Worm (Caenorhabditis elegans) whole organism, L1 larva: Measurements from ENCODE around the gene C06C3.4.

Experiments
- aly-2 ChIP-seq: fragments of 150-350 bp; optimal IDR thresholded peaks from 2 replicates; lab custom pipeline; 2014; ENCODE audit warnings: missing biosample characterization, missing genetic modification characterization
- lin-39 ChIP-seq: fragments of 150-350 bp; optimal IDR thresholded peaks from 2 replicates; lab custom pipeline; 2014; ENCODE audit warnings: missing biosample characterization, missing genetic modification reagents, missing genetic modification characterization
- nhr-84 ChIP-seq: sonication (generic microtip); optimal IDR thresholded peaks from 2 replicates; lab custom pipeline; 2017; ENCODE audit warnings: missing biosample characterization, missing genetic modification characterization
- pqm-1 ChIP-seq: sonication (generic microtip); optimal IDR thresholded peaks from 3 replicates; lab custom pipeline; 2017; ENCODE audit warnings: missing biosample characterization, missing genetic modification characterization
- snpc-4 ChIP-seq: fragments of 150-350 bp; optimal IDR thresholded peaks from 2 replicates; lab custom pipeline; 2014; ENCODE audit warnings: missing biosample characterization, missing genetic modification characterization
- unc-62 ChIP-seq: fragments of 150-350 bp; optimal IDR thresholded peaks from 2 replicates; lab custom pipeline; 2014; ENCODE audit warnings: missing biosample characterization, missing genetic modification reagents, missing genetic modification characterization

DNA sequence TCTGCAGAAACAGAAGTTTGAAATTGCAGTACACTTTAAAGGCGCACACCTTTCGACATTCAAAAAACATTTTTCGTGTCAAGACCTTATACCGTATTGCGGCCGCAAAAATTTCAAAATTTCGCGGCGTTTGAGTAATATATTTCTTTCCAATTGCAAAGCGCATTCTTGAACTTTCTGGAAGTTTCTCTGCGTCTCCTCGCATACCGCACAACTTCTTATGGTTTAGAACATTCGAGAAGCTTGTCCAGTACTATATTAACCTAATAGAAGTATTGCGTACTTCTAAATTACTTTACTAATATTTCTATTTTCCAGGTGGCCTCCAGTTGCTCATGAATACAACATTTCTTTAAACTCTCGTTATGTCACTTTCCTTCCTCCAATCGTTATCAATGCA, 36.4 kb upstream of the C06C3.4 start:
- TF ChIP-seq aly-2 (tag; lab: Kevin White, UChicago) (no peak), snpc-4 (tag; lab: Kevin White, UChicago) (no peak), unc-62 (GFP tag; lab: Kevin White, UChicago) (no peak), lin-39 (tag; lab: Kevin White, UChicago) (no peak), pqm-1 (no peak), nhr-84 (no peak)
